Fruit fly (Drosophila melanogaster) whole organism, wandering third instar larva: ENCODE data around the gene CG13097.

ENCODE experiments used
- CG32264 ChIP-seq: fragments of 200-800 bp; sonication (Bioruptor generic); optimal IDR thresholded peaks from 2 replicates; lab custom pipeline; 2016; ENCODE audit warnings: missing biosample characterization, missing genetic modification characterization
- brk ChIP-seq: fragments of 200-800 bp; sonication (Bioruptor generic); optimal IDR thresholded peaks from 2 replicates; lab custom pipeline; 2016; ENCODE audit warnings: missing biosample characterization, mild to moderate bottlenecking, missing genetic modification characterization
- foxo ChIP-seq, 2 experiments: fragments of 200-800 bp; sonication (Bioruptor generic); optimal IDR thresholded peaks; 2 replicates in 1 of 2; 3 replicates in 1 of 2; lab custom pipeline; 2016 to 2017; ENCODE audit warnings: missing biosample characterization in 2 of 2, missing genetic modification characterization in 2 of 2
- rgr ChIP-seq: fragments of 200-800 bp; sonication (Bioruptor generic); optimal IDR thresholded peaks from 3 replicates; lab custom pipeline; 2016; ENCODE audit warnings: missing biosample characterization, mild to moderate bottlenecking, missing genetic modification characterization

DNA sequence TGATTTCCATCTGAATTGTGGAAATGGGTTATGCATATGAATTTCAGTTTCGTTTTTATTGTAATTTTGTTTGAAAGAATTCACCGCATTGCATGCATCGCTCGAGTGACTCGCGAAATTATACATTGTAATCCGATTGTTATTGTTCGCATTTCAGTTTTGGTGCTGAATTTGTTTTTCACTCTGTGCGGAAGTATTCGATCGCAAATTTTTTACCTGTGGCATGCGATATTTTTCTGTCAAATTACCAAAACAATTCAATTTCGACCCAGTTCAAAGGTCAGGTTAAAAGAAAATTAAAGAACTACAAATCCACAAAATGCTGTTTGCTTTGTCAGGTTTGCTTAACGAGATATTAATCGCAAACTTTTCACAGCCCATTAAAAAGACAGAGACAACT lies 18.1 kb upstream of the CG13097 start:
- TF ChIP-seq foxo (GFP tag; optimal IDR thresholded peaks at IDR 0.05; lab: Kevin White, UChicago): no peak
- no peak for TF ChIP-seq brk
- TF ChIP-seq CG32264 (GFP tag; lab: Kevin White, UChicago): no peak
- TF ChIP-seq rgr (GFP tag; lab: Kevin White, UChicago): no peak
